Worm (Caenorhabditis elegans) whole organism, L3 larva: Measurements from ENCODE around the gene D2023.6.

Experiments
- R02D3.7 ChIP-seq: fragments of 150-350 bp; optimal IDR thresholded peaks from 2 replicates; lab custom pipeline; 2014; ENCODE audit warnings: missing biosample characterization, missing genetic modification characterization
- aly-2 ChIP-seq: fragments of 150-350 bp; optimal IDR thresholded peaks from 2 replicates; lab custom pipeline; 2014; ENCODE audit warnings: missing biosample characterization, missing genetic modification characterization
- ceh-28 ChIP-seq: fragments of 150-350 bp; optimal IDR thresholded peaks from 2 replicates; lab custom pipeline; 2014; ENCODE audit warnings: missing biosample characterization, missing genetic modification reagents, missing genetic modification characterization
- lin-39 ChIP-seq: fragments of 150-350 bp; optimal IDR thresholded peaks from 2 replicates; lab custom pipeline; 2018; ENCODE audit warnings: missing biosample characterization, missing genetic modification reagents, missing genetic modification characterization
- nhr-11 ChIP-seq: fragments of 150-350 bp; optimal IDR thresholded peaks from 2 replicates; lab custom pipeline; 2014; ENCODE audit warnings: missing biosample characterization, missing genetic modification characterization
- nhr-23 ChIP-seq: fragments of 150-350 bp; optimal IDR thresholded peaks from 2 replicates; lab custom pipeline; 2014; ENCODE audit warnings: missing biosample characterization, missing genetic modification reagents, missing genetic modification characterization
- nhr-28 ChIP-seq: fragments of 150-350 bp; optimal IDR thresholded peaks from 2 replicates; lab custom pipeline; 2014; ENCODE audit warnings: missing biosample characterization, missing genetic modification characterization
- nhr-43 ChIP-seq: sonication (generic microtip); optimal IDR thresholded peaks from 2 replicates; lab custom pipeline; 2016; ENCODE audit warnings: mild to moderate bottlenecking, missing genetic modification characterization, missing compliant biosample characterization; ENCODE audit not compliant: poor library complexity, severe bottlenecking
- nhr-67 ChIP-seq: fragments of 150-350 bp; optimal IDR thresholded peaks from 2 replicates; lab custom pipeline; 2014; ENCODE audit warnings: missing biosample characterization, missing genetic modification characterization
- sea-2 ChIP-seq: fragments of 150-350 bp; sonication (generic microtip); optimal IDR thresholded peaks from 4 replicates; lab custom pipeline; 2014; ENCODE audit warnings: missing biosample characterization, missing genetic modification reagents, missing genetic modification characterization
- tbx-2 ChIP-seq: sonication (generic microtip); optimal IDR thresholded peaks from 2 replicates; lab custom pipeline; 2016; ENCODE audit warnings: mild to moderate bottlenecking, missing genetic modification characterization, missing compliant biosample characterization
- unc-39 ChIP-seq: sonication (generic microtip); optimal IDR thresholded peaks from 4 replicates; lab custom pipeline; 2017; ENCODE audit warnings: missing biosample characterization, missing genetic modification characterization
- unc-62 ChIP-seq: fragments of 150-350 bp; sonication (generic microtip); optimal IDR thresholded peaks from 4 replicates; lab custom pipeline; 2014; ENCODE audit warnings: missing biosample characterization, missing genetic modification reagents, missing genetic modification characterization
- ztf-4 ChIP-seq: fragments of 150-350 bp; optimal IDR thresholded peaks from 2 replicates; lab custom pipeline; 2014; ENCODE audit warnings: missing biosample characterization, missing genetic modification characterization

ce11 chrV:11825662-11826061 lies 1.5 kb upstream of the D2023.6 start, which contains the start of gene D2023.4:
- TF ChIP-seq R02D3.7 (tag; lab: Kevin White, UChicago) (no peak), ceh-28 (tag; lab: Kevin White, UChicago) (no peak), aly-2 (tag; lab: Kevin White, UChicago) (no peak), nhr-11 (no peak), nhr-28 (tag; lab: Kevin White, UChicago) (no peak), sea-2 (no peak), nhr-23 (tag; lab: Kevin White, UChicago) (no peak), nhr-67 (tag; lab: Kevin White, UChicago) (no peak), ztf-4 (tag; lab: Kevin White, UChicago) (no peak), unc-39 (tag; lab: Kevin White, UChicago) (no peak), nhr-43 (tag; lab: Kevin White, UChicago) (no peak), lin-39 (tag; lab: Kevin White, UChicago) (no peak), tbx-2 (tag; lab: Kevin White, UChicago) (no peak), unc-62 (no peak)
